Worm (Caenorhabditis elegans) whole organism, L4/young adult: ENCODE data around the gene C47D12.2.

Source experiments
- W03F9.2 ChIP-seq: fragments of 150-350 bp; optimal IDR thresholded peaks from 2 replicates; lab custom pipeline; 2014; ENCODE audit warnings: missing biosample characterization, missing genetic modification characterization
- dao-5 ChIP-seq: sonication (generic microtip); optimal IDR thresholded peaks from 2 replicates; lab custom pipeline; 2016; ENCODE audit warnings: missing genotype, missing genetic modification characterization, moderate library complexity, missing compliant biosample characterization
- him-1 ChIP-seq: sonication (generic microtip); optimal IDR thresholded peaks from 2 replicates; lab custom pipeline; 2016; ENCODE audit warnings: missing genotype, missing genetic modification reagents, missing genetic modification characterization, missing compliant biosample characterization

The C47D12.2 gene

DNA sequence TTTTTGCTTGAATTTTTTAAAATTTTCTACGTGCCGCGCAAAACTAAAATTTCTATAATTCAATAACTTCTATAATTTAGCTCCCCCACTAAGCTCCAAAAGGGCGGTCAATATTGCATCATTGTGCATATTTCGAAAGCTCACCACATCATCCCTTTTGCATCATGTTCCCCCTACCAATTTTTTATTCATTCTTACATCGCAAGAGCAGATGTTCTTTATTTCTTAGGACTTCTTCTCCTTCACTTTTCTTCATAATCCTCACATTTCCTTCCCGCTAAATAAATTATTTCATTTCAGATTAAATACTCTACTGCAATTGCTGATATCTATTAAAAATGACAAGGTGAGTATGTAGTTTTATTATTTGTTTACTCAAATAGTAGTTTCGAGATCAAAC lies 47.8 kb downstream of the C47D12.2 start, which contains the start of gene ldh-1:
ldh-1 (plus strand) TSS at position 301 of the 400 bp plus-strand sequence.
- no peak for TF ChIP-seq dao-5
- no peak for TF ChIP-seq W03F9.2 (tag; lab: Kevin White, UChicago)
- no peak for TF ChIP-seq him-1

DNA sequence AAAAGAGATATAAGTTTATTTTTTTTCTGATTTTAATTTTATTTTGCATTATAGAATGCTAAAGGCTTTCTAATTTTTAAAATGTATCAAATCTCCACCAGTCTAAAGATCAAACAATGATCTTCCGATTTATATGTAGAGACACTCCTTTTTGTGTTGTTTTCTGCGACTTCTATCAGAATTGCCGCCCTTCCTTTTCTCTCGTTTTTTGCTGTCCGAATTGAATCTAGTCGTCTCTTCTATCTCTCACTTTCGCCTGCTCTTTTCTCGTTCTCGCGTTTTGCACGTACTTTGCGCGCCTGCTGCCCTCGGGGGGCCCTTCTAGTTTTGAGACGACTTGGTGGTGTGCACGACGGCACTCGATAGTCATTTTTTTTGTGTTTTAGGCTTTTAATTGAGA lies 48.3 kb downstream of the C47D12.2 start:
- TF ChIP-seq dao-5 (no peak), him-1 (no peak), W03F9.2 (tag; lab: Kevin White, UChicago) (no peak)

DNA sequence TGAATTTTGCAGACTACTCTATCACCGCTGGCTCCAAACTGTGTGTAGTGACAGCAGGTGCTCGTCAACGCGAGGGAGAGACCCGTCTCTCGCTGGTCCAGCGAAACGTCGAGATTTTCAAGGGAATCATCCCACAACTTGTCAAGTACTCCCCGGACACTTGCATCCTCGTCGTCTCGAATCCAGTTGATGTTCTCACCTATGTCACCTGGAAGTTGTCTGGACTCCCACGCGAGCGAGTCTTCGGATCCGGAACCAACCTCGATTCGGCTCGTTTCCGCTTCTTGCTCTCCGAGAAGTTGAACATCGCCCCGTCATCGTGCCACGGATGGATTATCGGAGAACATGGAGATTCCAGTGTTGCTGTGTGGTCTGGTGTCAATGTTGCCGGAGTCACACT lies 49.5 kb downstream of the C47D12.2 start:
- no peak for TF ChIP-seq W03F9.2 (tag; lab: Kevin White, UChicago)
- no peak for TF ChIP-seq him-1
- TF ChIP-seq dao-5, result no peak

DNA sequence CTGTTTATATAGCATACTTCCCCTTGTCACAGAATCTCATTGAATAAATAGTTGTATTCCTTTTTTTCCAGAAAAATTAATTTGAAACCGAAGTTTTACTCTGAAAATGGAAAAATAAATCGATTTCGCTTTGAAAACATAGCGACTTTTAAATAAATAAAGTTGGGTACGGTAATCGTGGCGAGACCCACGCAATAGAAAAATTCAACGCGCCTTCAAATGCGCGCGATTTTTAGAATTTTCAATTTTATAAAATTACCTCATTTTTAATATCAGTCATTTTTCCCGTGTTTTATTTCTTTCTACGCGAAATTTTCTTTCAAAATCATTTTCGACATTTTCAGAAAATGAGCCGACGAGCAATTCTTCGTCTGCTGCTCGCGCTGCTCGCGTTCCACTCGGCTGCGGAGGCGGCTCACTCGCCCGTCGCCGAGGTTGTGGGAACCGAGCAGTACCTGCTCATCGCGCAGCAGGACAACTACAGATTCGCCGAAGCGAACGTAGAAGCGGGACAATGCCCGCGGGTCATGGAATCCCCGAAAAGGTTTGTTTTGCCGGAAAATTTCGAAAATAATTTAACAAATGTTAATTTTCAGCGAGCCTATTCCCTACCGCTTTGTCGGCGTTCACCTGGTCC lies 50.5 kb downstream of the C47D12.2 start, which contains the start of gene F13D12.5:
F13D12.5 (plus strand) TSS at position 345 of the 637 bp plus-strand sequence.
- TF ChIP-seq W03F9.2 (tag; lab: Kevin White, UChicago) (peak; percentile 38), dao-5 (no peak), him-1 (no peak)

DNA sequence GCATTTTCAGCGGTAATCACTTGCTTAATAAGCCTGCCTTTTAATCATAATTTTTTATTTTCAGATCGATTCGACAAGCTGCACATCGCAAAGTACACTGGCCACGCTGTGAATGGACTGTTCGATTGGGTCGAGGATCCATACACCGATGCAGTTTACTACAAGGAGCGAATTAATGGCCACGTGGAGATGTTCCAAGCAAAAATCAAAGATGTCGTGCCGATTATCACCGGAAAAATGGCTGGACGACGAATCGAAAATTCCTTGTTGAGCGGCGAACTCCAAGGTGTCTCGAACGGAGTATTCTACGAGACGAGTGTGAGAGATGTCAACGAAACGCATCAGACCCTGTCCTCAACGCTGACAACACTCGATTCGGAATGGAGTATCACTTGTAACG lies 51.3 kb downstream of the C47D12.2 start:
- TF ChIP-seq dao-5, result no peak
- no peak for TF ChIP-seq him-1
- TF ChIP-seq W03F9.2 (tag; lab: Kevin White, UChicago), result no peak

DNA sequence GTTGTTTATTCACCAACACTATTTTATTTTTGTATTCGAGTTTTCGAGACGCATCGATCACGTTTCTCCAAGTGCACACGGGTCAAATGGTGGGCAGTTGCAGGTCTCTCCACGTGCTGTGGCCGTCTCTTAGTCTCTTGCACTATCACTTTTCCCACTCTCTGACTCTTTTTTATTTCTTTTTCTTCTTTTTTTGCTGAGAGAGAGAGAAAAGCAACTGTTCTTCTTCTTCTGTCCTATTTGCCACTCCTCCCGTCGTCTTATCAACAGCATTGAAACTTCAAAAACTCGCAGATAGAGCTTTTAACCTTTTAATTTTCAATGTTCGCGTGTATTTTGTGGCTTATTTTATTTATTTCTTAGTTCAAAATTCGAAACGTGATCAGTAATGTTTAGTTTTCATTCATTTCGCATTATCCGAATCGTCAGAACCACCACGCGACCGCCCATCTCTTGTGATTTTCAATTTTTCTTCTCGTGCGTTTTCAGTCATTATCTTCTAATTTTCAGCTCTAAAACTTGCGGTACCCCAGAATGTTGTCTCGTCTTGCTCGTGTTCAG lies 52.5 kb downstream of the C47D12.2 start, which contains the start of gene alh-8:
alh-8 (plus strand) TSS at position 511 of the 561 bp plus-strand sequence.
- TF ChIP-seq dao-5 (no peak), W03F9.2 (tag; lab: Kevin White, UChicago) (no peak)
